Worm (Caenorhabditis elegans): ENCODE data around the gene C05D12.2.
"Not testable (repeated sequence)": the region's sequence is repeated elsewhere in the genome, so short reads cannot be mapped to it uniquely, and the experiment has no call there.

Gene C05D12.2

ce11 chrII:11440265-11440664 is 22.2 kb downstream of the C05D12.2 start, which contains the start of gene VW02B12L.2:
TSS of gene VW02B12L.2 (minus strand) at chrII:11440329.
- TF ChIP-seq blmp-1 (tag; optimal IDR thresholded peaks at IDR 0.05), result no peak
- TF ChIP-seq hlh-1 (tag; optimal IDR thresholded peaks at IDR 0.05), result no peak
- peak; percentile 94 for TF ChIP-seq ces-1 (GFP tag; optimal IDR thresholded peaks at IDR 0.05)
- no peak for TF ChIP-seq nhr-237 (tag; optimal IDR thresholded peaks at IDR 0.05)
- no peak for TF ChIP-seq unc-120 (tag; optimal IDR thresholded peaks at IDR 0.05; ENCODE audit: poor library complexity, severe bottlenecking)
- TF ChIP-seq nhr-2 (tag; optimal IDR thresholded peaks at IDR 0.05), result no peak
- TF ChIP-seq nhr-28 (tag; optimal IDR thresholded peaks at IDR 0.05), result no peak
- TF ChIP-seq ham-2 (GFP tag; optimal IDR thresholded peaks at IDR 0.05), result peak; percentile 42
- TF ChIP-seq lin-13 (tag; optimal IDR thresholded peaks at IDR 0.05), result peak; percentile 5
- no peak for TF ChIP-seq pha-4 (tag; optimal IDR thresholded peaks at IDR 0.05)
- TF ChIP-seq drap-1 (GFP tag; optimal IDR thresholded peaks at IDR 0.05), result no peak
- TF ChIP-seq cnd-1 (tag; optimal IDR thresholded peaks at IDR 0.05), result peak; percentile 3
- no peak for TF ChIP-seq flh-1 (GFP tag; optimal IDR thresholded peaks at IDR 0.05)
- TF ChIP-seq M03D4.4 (tag; optimal IDR thresholded peaks at IDR 0.05), result no peak
- TF ChIP-seq mep-1 (tag; optimal IDR thresholded peaks at IDR 0.05), result no peak
- TF ChIP-seq snpc-4 (tag; optimal IDR thresholded peaks at IDR 0.05), result no peak
- TF ChIP-seq ceh-43 (GFP tag; optimal IDR thresholded peaks at IDR 0.05), result no peak
- no peak for TF ChIP-seq ceh-39 (tag; optimal IDR thresholded peaks at IDR 0.05)
- no peak for TF ChIP-seq unc-39 (tag; optimal IDR thresholded peaks at IDR 0.05)
- no peak for TF ChIP-seq unc-62 (GFP tag; optimal IDR thresholded peaks at IDR 0.05)
- TF ChIP-seq lsy-2 (tag; optimal IDR thresholded peaks at IDR 0.05), result no peak
- no peak for TF ChIP-seq nhr-76 (tag; optimal IDR thresholded peaks at IDR 0.05)
- TF ChIP-seq sem-2 (GFP tag; optimal IDR thresholded peaks at IDR 0.05), result no peak
- no peak for TF ChIP-seq bed-3 (GFP tag; optimal IDR thresholded peaks at IDR 0.05)
- TF ChIP-seq mab-5 (tag; optimal IDR thresholded peaks at IDR 0.05), result no peak
- TF ChIP-seq elt-3 (tag; optimal IDR thresholded peaks at IDR 0.05), result no peak
- TF ChIP-seq ztf-11 (tag; optimal IDR thresholded peaks at IDR 0.05), result no peak
- no peak for TF ChIP-seq zip-8 (tag; optimal IDR thresholded peaks at IDR 0.05)
- TF ChIP-seq elt-1 (tag; optimal IDR thresholded peaks at IDR 0.05; ENCODE audit: borderline replicate concordance, insufficient read depth), result no peak
- peak; percentile 45 for TF ChIP-seq lin-32 (GFP tag; optimal IDR thresholded peaks at IDR 0.05)
- TF ChIP-seq mls-2 (tag; optimal IDR thresholded peaks at IDR 0.05), result no peak
- TF ChIP-seq nhr-12 (tag; optimal IDR thresholded peaks at IDR 0.05), result no peak
- no peak for TF ChIP-seq tbx-8 (GFP tag; optimal IDR thresholded peaks at IDR 0.05)
- TF ChIP-seq sptf-1 (tag; optimal IDR thresholded peaks at IDR 0.05), result no peak
- TF ChIP-seq ceh-83 (GFP tag; optimal IDR thresholded peaks at IDR 0.05), result no peak

- not testable (repeated sequence) for TF ChIP-seq bed-3 (GFP tag; optimal IDR thresholded peaks at IDR 0.05); tbx-8 (GFP tag; optimal IDR thresholded peaks at IDR 0.05); nhr-12 (tag; optimal IDR thresholded peaks at IDR 0.05)
These were observed 24.3 kb downstream of the C05D12.2 start, which contains the start of gene ebp-2 for ce11 chrII:11442425-11442824. TSS of gene ebp-2 (plus strand) at chrII:11442725.

- TF ChIP-seq lin-13 (tag; optimal IDR thresholded peaks at IDR 0.05) (no peak), nhr-2 (tag; optimal IDR thresholded peaks at IDR 0.05) (no peak), nhr-28 (tag; optimal IDR thresholded peaks at IDR 0.05) (no peak), zip-8 (tag; optimal IDR thresholded peaks at IDR 0.05) (no peak), snpc-4 (tag; optimal IDR thresholded peaks at IDR 0.05) (no peak), blmp-1 (tag; optimal IDR thresholded peaks at IDR 0.05) (no peak), nhr-237 (tag; optimal IDR thresholded peaks at IDR 0.05) (no peak), flh-1 (GFP tag; optimal IDR thresholded peaks at IDR 0.05) (no peak), ceh-43 (GFP tag; optimal IDR thresholded peaks at IDR 0.05) (no peak), elt-3 (tag; optimal IDR thresholded peaks at IDR 0.05) (no peak), ham-2 (GFP tag; optimal IDR thresholded peaks at IDR 0.05) (no peak), mab-5 (tag; optimal IDR thresholded peaks at IDR 0.05) (no peak), ztf-11 (tag; optimal IDR thresholded peaks at IDR 0.05) (no peak), mls-2 (tag; optimal IDR thresholded peaks at IDR 0.05) (no peak), mep-1 (tag; optimal IDR thresholded peaks at IDR 0.05) (no peak), unc-120 (tag; optimal IDR thresholded peaks at IDR 0.05; ENCODE audit: poor library complexity, severe bottlenecking) (no peak), M03D4.4 (tag; optimal IDR thresholded peaks at IDR 0.05) (no peak), drap-1 (GFP tag; optimal IDR thresholded peaks at IDR 0.05) (no peak)
These were observed 25.0 kb downstream of the C05D12.2 start for ce11 chrII:11443128-11443527.

- no peak for TF ChIP-seq mep-1 (tag; optimal IDR thresholded peaks at IDR 0.05)
- TF ChIP-seq bed-3 (GFP tag; optimal IDR thresholded peaks at IDR 0.05), result no peak
- no peak for TF ChIP-seq unc-120 (tag; optimal IDR thresholded peaks at IDR 0.05; ENCODE audit: poor library complexity, severe bottlenecking)
These were observed 25.8 kb downstream of the C05D12.2 start, which contains the start of gene adbp-1 for ce11 chrII:11443862-11444261. TSS of gene adbp-1 (plus strand) at chrII:11444162.

Measured in whole organism, mixed stage, embryonic.